Fruit fly (Drosophila melanogaster): ENCODE data around the gene CG6126.

DNA sequence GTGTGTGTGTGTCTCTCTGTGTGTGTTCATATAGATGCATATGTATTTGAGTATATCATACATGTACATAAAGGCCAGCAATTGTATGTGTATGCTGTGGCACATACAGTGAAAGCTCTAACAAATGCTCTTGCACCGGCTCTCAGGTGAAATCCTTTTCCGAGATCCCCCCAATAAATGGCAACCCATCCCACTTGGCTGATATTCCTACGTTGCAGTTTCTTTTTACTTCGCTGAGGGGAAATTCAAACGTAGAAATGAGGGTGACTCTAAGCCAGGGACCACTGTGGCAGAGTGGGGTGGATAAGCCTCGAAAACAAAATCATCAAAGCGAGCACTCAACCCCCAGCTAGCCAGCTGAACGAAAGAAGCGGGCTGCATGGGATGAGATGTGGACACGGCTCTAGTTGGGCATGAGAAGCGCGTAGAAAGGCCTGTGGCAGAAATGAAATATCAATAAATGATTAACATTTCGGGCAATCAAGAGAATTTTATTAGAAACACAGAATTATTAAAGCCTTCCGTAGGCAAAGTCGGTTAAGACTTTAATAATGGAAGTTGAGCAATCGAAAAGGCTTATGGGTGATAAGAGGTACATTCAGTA lies 19.5 kb upstream of the CG6126 start:
- TF ChIP-seq pan (optimal IDR thresholded peaks at IDR 0.05): no peak
- TF ChIP-seq psq (optimal IDR thresholded peaks at IDR 0.05): no peak

All from whole organism.